Worm (Caenorhabditis elegans) whole organism, L2 larva: ENCODE results near the gene rpl-42.

Source experiments
- Y55F3AM.14 ChIP-seq: fragments of 200-800 bp; sonication (Bioruptor generic); optimal IDR thresholded peaks from 2 replicates; lab custom pipeline; 2018; ENCODE audit warnings: mild to moderate bottlenecking, missing genetic modification characterization, missing compliant biosample characterization
- blmp-1 ChIP-seq: sonication (generic microtip); optimal IDR thresholded peaks from 2 replicates; lab custom pipeline; 2017; ENCODE audit warnings: missing genetic modification characterization, mild to moderate bottlenecking, missing compliant biosample characterization, antibody characterized with exemption, moderate library complexity; ENCODE audit not compliant: insufficient read depth
- ceh-82 ChIP-seq: fragments of 150-350 bp; optimal IDR thresholded peaks from 2 replicates; lab custom pipeline; 2014; ENCODE audit warnings: missing biosample characterization, missing genetic modification characterization
- dmd-4 ChIP-seq: sonication (generic microtip); optimal IDR thresholded peaks from 2 replicates; lab custom pipeline; 2017; ENCODE audit warnings: missing biosample characterization, missing genetic modification characterization
- egl-27 ChIP-seq: sonication (generic microtip); optimal IDR thresholded peaks from 3 replicates; lab custom pipeline; 2017; ENCODE audit warnings: missing biosample characterization, missing genetic modification reagents, missing genetic modification characterization
- fos-1 ChIP-seq: fragments of 150-350 bp; optimal IDR thresholded peaks from 2 replicates; lab custom pipeline; 2014; ENCODE audit warnings: missing biosample characterization, missing genetic modification characterization
- nhr-11 ChIP-seq: fragments of 150-350 bp; optimal IDR thresholded peaks from 2 replicates; lab custom pipeline; 2014; ENCODE audit warnings: missing biosample characterization, missing genetic modification characterization
- nhr-25 ChIP-seq: fragments of 150-350 bp; sonication (generic microtip); optimal IDR thresholded peaks from 3 replicates; lab custom pipeline; 2014; ENCODE audit warnings: missing biosample characterization, missing genetic modification characterization
- unc-62 ChIP-seq: fragments of 150-350 bp; optimal IDR thresholded peaks from 2 replicates; lab custom pipeline; 2014; ENCODE audit warnings: missing biosample characterization, missing genetic modification reagents, missing genetic modification characterization
- zag-1 ChIP-seq: fragments of 150-350 bp; optimal IDR thresholded peaks from 2 replicates; lab custom pipeline; 2014; ENCODE audit warnings: missing biosample characterization, missing genetic modification characterization

DNA sequence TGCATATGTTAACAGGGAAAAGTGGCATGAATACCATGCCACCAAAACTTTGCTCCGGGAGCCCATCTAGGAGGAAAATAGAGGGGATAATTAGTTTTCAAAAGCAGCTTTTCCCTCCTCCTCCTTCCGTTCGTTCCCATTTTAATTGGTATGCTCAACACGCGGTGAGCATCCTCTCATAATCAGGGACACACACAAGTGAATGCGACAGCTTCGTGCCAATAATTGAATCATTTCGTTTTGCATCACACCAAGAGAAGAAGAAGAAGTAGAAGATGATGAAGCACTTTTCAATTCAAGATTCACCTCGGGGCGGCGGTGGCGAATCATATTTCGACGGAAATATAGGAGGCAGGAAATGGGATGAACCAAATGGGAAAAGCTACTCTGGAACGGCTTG lies 4.4 kb upstream of the rpl-42 start:
- TF ChIP-seq fos-1 (tag; lab: Kevin White, UChicago) (no peak), blmp-1 (tag; lab: Kevin White, UChicago) (no peak), nhr-25 (tag; lab: Kevin White, UChicago) (no peak), ceh-82 (tag; lab: Kevin White, UChicago) (no peak), Y55F3AM.14 (GFP tag; lab: Kevin White, UChicago) (no peak), dmd-4 (tag; lab: Kevin White, UChicago) (no peak), zag-1 (no peak), nhr-11 (tag; lab: Kevin White, UChicago) (no peak), egl-27 (tag; lab: Kevin White, UChicago) (no peak), unc-62 (GFP tag; lab: Kevin White, UChicago) (no peak)
